Worm (Caenorhabditis elegans): Measurements from ENCODE around the gene prk-2.
"Not testable (repeated sequence)": the region's sequence is repeated elsewhere in the genome, so short reads cannot be mapped to it uniquely, and the experiment has no call there.

The prk-2 gene

ce11 chrIII:3339317-3340016 lies 30.5 kb downstream of the prk-2 start:
- TF ChIP-seq tra-4 (tag; optimal IDR thresholded peaks at IDR 0.05) (no peak), sea-1 (GFP tag; conservative IDR thresholded peaks at IDR 0.05) (no peak), F13C5.2 (tag; optimal IDR thresholded peaks at IDR 0.05) (no peak), flt-1 (GFP tag; IDR thresholded peaks at IDR 0.05) (no peak), ama-1 (optimal IDR thresholded peaks at IDR 0.05) (no peak), hmbx-1 (tag; optimal IDR thresholded peaks at IDR 0.05) (no peak), aly-1 (tag; optimal IDR thresholded peaks at IDR 0.05) (no peak), tbx-11 (GFP tag; IDR thresholded peaks at IDR 0.05) (no peak), B0310.2 (tag; optimal IDR thresholded peaks at IDR 0.05) (no peak), hmg-4 (GFP tag; optimal IDR thresholded peaks at IDR 0.05) (no peak), pes-1 (GFP tag; IDR thresholded peaks at IDR 0.05) (no peak), tbx-37 (GFP tag; conservative IDR thresholded peaks at IDR 0.05) (no peak), ets-7 (tag; optimal IDR thresholded peaks at IDR 0.05) (no peak), hnd-1 (tag; optimal IDR thresholded peaks at IDR 0.05) (no peak), ceh-36 (tag; optimal IDR thresholded peaks at IDR 0.05) (no peak), scrt-1 (GFP tag; IDR thresholded peaks at IDR 0.05) (no peak), ceh-13 (GFP tag; optimal IDR thresholded peaks at IDR 0.05) (no peak)

ce11 chrIII:3334941-3335559 lies 35.0 kb downstream of the prk-2 start:
- peak; percentile 71 for TF ChIP-seq scrt-1 (GFP tag; IDR thresholded peaks at IDR 0.05)
- TF ChIP-seq flt-1 (GFP tag; IDR thresholded peaks at IDR 0.05), result peak; percentile 88
- peak; percentile 92 for TF ChIP-seq tbx-11 (GFP tag; IDR thresholded peaks at IDR 0.05)
- TF ChIP-seq sea-1 (GFP tag; conservative IDR thresholded peaks at IDR 0.05), result peak; percentile 93
- peak; percentile 96 for TF ChIP-seq tbx-37 (GFP tag; conservative IDR thresholded peaks at IDR 0.05)
- peak; percentile 89 for TF ChIP-seq pes-1 (GFP tag; IDR thresholded peaks at IDR 0.05)

- not testable (repeated sequence) for TF ChIP-seq scrt-1 (GFP tag; IDR thresholded peaks at IDR 0.05); B0310.2 (tag; optimal IDR thresholded peaks at IDR 0.05); tra-4 (tag; optimal IDR thresholded peaks at IDR 0.05)
Measured at ce11 chrIII:3332736-3333135, 37.3 kb downstream of the prk-2 start, which contains the start of gene Y53G8AR.1. TSS of gene Y53G8AR.1 (plus strand) at chrIII:3333036.

- no peak for TF ChIP-seq ceh-36 (tag; optimal IDR thresholded peaks at IDR 0.05)
- TF ChIP-seq ets-7 (tag; optimal IDR thresholded peaks at IDR 0.05), result no peak
- no peak for TF ChIP-seq aly-1 (tag; optimal IDR thresholded peaks at IDR 0.05)
- TF ChIP-seq tbx-37 (GFP tag; conservative IDR thresholded peaks at IDR 0.05), result no peak
- no peak for TF ChIP-seq ceh-13 (GFP tag; optimal IDR thresholded peaks at IDR 0.05)
- TF ChIP-seq ama-1 (optimal IDR thresholded peaks at IDR 0.05), result no peak
- TF ChIP-seq sea-1 (GFP tag; conservative IDR thresholded peaks at IDR 0.05), result no peak
- no peak for TF ChIP-seq hmg-4 (GFP tag; optimal IDR thresholded peaks at IDR 0.05)
- no peak for TF ChIP-seq hmbx-1 (tag; optimal IDR thresholded peaks at IDR 0.05)
- TF ChIP-seq tbx-11 (GFP tag; IDR thresholded peaks at IDR 0.05), result no peak
- TF ChIP-seq flt-1 (GFP tag; IDR thresholded peaks at IDR 0.05), result no peak
- TF ChIP-seq F13C5.2 (tag; optimal IDR thresholded peaks at IDR 0.05), result no peak
- TF ChIP-seq tra-4 (tag; optimal IDR thresholded peaks at IDR 0.05), result no peak
- TF ChIP-seq pes-1 (GFP tag; IDR thresholded peaks at IDR 0.05), result no peak
- TF ChIP-seq B0310.2 (tag; optimal IDR thresholded peaks at IDR 0.05), result no peak
Measured at ce11 chrIII:3331767-3332166, 38.2 kb downstream of the prk-2 start.

- TF ChIP-seq F13C5.2 (tag; optimal IDR thresholded peaks at IDR 0.05), result no peak
- TF ChIP-seq tbx-37 (GFP tag; conservative IDR thresholded peaks at IDR 0.05), result no peak
- TF ChIP-seq tbx-11 (GFP tag; IDR thresholded peaks at IDR 0.05), result no peak
- no peak for TF ChIP-seq B0310.2 (tag; optimal IDR thresholded peaks at IDR 0.05)
- no peak for TF ChIP-seq scrt-1 (GFP tag; IDR thresholded peaks at IDR 0.05)
- TF ChIP-seq tra-4 (tag; optimal IDR thresholded peaks at IDR 0.05), result no peak
- no peak for TF ChIP-seq ama-1 (optimal IDR thresholded peaks at IDR 0.05)
- TF ChIP-seq hnd-1 (tag; optimal IDR thresholded peaks at IDR 0.05), result no peak
- no peak for TF ChIP-seq sea-1 (GFP tag; conservative IDR thresholded peaks at IDR 0.05)
- no peak for TF ChIP-seq ets-7 (tag; optimal IDR thresholded peaks at IDR 0.05)
- TF ChIP-seq aly-1 (tag; optimal IDR thresholded peaks at IDR 0.05), result no peak
- TF ChIP-seq hmg-4 (GFP tag; optimal IDR thresholded peaks at IDR 0.05), result no peak
- TF ChIP-seq hmbx-1 (tag; optimal IDR thresholded peaks at IDR 0.05), result no peak
- TF ChIP-seq flt-1 (GFP tag; IDR thresholded peaks at IDR 0.05), result no peak
- TF ChIP-seq ceh-13 (GFP tag; optimal IDR thresholded peaks at IDR 0.05), result no peak
- no peak for TF ChIP-seq ceh-36 (tag; optimal IDR thresholded peaks at IDR 0.05)
- TF ChIP-seq pes-1 (GFP tag; IDR thresholded peaks at IDR 0.05), result no peak
Measured at ce11 chrIII:3329467-3329866, 40.5 kb downstream of the prk-2 start.

ce11 chrIII:3323906-3324305 lies 46.1 kb downstream of the prk-2 start:
- TF ChIP-seq flt-1 (GFP tag; IDR thresholded peaks at IDR 0.05), result no peak
- no peak for TF ChIP-seq tbx-11 (GFP tag; IDR thresholded peaks at IDR 0.05)
- no peak for TF ChIP-seq pes-1 (GFP tag; IDR thresholded peaks at IDR 0.05)
- no peak for TF ChIP-seq hmbx-1 (tag; optimal IDR thresholded peaks at IDR 0.05)
- no peak for TF ChIP-seq ceh-36 (tag; optimal IDR thresholded peaks at IDR 0.05)
- TF ChIP-seq ceh-13 (GFP tag; optimal IDR thresholded peaks at IDR 0.05), result no peak
- no peak for TF ChIP-seq scrt-1 (GFP tag; IDR thresholded peaks at IDR 0.05)
- TF ChIP-seq aly-1 (tag; optimal IDR thresholded peaks at IDR 0.05), result no peak
- TF ChIP-seq ama-1 (optimal IDR thresholded peaks at IDR 0.05), result no peak
- TF ChIP-seq sea-1 (GFP tag; conservative IDR thresholded peaks at IDR 0.05), result no peak
- TF ChIP-seq hmg-4 (GFP tag; optimal IDR thresholded peaks at IDR 0.05), result no peak
- no peak for TF ChIP-seq tbx-37 (GFP tag; conservative IDR thresholded peaks at IDR 0.05)
- no peak for TF ChIP-seq ets-7 (tag; optimal IDR thresholded peaks at IDR 0.05)
- no peak for TF ChIP-seq hnd-1 (tag; optimal IDR thresholded peaks at IDR 0.05)
- TF ChIP-seq F13C5.2 (tag; optimal IDR thresholded peaks at IDR 0.05), result no peak
- TF ChIP-seq B0310.2 (tag; optimal IDR thresholded peaks at IDR 0.05), result no peak

Data from whole organism, early embryonic.